Worm (Caenorhabditis elegans): ENCODE data around the gene mrpl-44.
A peak's percentile ranks its signal among the peaks of the same experiment; 100 is the strongest.

The mrpl-44 gene

DNA sequence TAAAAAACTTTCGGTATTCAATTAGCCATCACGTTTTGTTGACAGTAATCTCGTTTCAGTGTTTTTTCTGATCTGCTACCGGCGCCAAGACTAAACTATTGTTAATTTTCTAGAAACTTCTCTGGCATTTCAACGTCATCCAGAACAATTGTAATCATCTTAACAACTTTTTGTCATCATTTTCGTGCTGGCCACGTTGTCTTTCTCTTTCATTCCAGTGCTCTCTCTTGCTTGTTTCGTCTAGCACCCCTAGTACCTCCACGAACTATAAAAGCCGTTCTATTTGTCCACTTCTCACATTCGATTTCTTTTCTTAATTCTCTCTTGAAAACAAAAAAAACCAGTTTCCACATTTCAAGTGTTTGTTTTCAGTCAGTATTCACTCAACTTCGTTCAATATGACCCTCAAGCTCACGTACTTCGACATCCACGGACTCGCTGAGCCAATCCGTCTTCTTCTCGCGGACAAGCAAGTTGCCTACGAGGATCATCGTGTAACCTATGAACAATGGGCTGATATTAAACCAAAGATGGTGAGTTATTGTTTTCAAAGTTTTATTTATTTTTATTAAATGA is 30.1 kb downstream of the mrpl-44 start, which contains the start of gene gst-1 (continued):
- TF ChIP-seq F26F4.8 (GFP tag; conservative IDR thresholded peaks at IDR 0.05) (no peak), Y48G9A.11 (GFP tag; IDR thresholded peaks at IDR 0.05) (no peak), daf-8 (GFP tag; IDR thresholded peaks at IDR 0.05) (no peak), hmg-1.1 (GFP tag; IDR thresholded peaks at IDR 0.05) (0 out of 2 replicates have a peak, but pooled peaks have one; percentile 31), dmd-9 (GFP tag; IDR thresholded peaks at IDR 0.05) (no peak), mdt-29 (GFP tag; IDR thresholded peaks at IDR 0.05) (peak; percentile 74), hlh-30 (tag; optimal IDR thresholded peaks at IDR 0.05; ENCODE audit: insufficient read depth) (peak; percentile 7), aly-2 (tag; optimal IDR thresholded peaks at IDR 0.05) (no peak), fkh-10 (GFP tag; optimal IDR thresholded peaks at IDR 0.05) (no peak), madf-5 (GFP tag; IDR thresholded peaks at IDR 0.05) (no peak), ceh-28 (tag; optimal IDR thresholded peaks at IDR 0.05) (no peak), nhr-41 (GFP tag; IDR thresholded peaks at IDR 0.05) (no peak), pqm-1 (tag; optimal IDR thresholded peaks at IDR 0.05) (no peak), ztf-7 (tag; optimal IDR thresholded peaks at IDR 0.05) (no peak), nhr-77 (tag; optimal IDR thresholded peaks at IDR 0.05) (no peak), ceh-32 (tag; optimal IDR thresholded peaks at IDR 0.05; ENCODE audit: poor library complexity) (no peak), dmd-8 (GFP tag; IDR thresholded peaks at IDR 0.05) (0 out of 2 replicates have a peak, but pooled peaks have one; percentile 26), daf-16 (GFP tag; optimal IDR thresholded peaks at IDR 0.05) (no peak), daf-16 (tag; optimal IDR thresholded peaks at IDR 0.05) (peak; percentile 70), dve-1 (tag; optimal IDR thresholded peaks at IDR 0.05; ENCODE audit: insufficient read depth) (peak; percentile 80), unc-39 (tag; optimal IDR thresholded peaks at IDR 0.05) (no peak), set-16 (GFP tag; IDR thresholded peaks at IDR 0.05) (no peak), mxl-2 (GFP tag; conservative IDR thresholded peaks at IDR 0.05) (no peak), daf-12 (tag; optimal IDR thresholded peaks at IDR 0.05) (no peak), daf-19 (GFP tag; conservative IDR thresholded peaks at IDR 0.05) (no peak), mxl-3 (GFP tag; optimal IDR thresholded peaks at IDR 0.05) (peak; percentile 62), sdz-12 (GFP tag; optimal IDR thresholded peaks at IDR 0.05) (no peak), Y75B8A.6 (GFP tag; IDR thresholded peaks at IDR 0.05) (no peak), zip-2 (tag; optimal IDR thresholded peaks at IDR 0.05) (no peak), nhr-102 (tag; optimal IDR thresholded peaks at IDR 0.05) (no peak), spr-3 (GFP tag; optimal IDR thresholded peaks at IDR 0.05) (no peak), aha-1 (tag) (peak; percentile 59), tag-97 (GFP tag; IDR thresholded peaks at IDR 0.05) (no peak), tra-1 (GFP tag; IDR thresholded peaks at IDR 0.05) (0 out of 2 replicates have a peak, but pooled peaks have one; percentile 8), Y5F2A.4 (GFP tag; optimal IDR thresholded peaks at IDR 0.05) (no peak), mep-1 (tag; optimal IDR thresholded peaks at IDR 0.05) (no peak), R02D3.7 (tag; optimal IDR thresholded peaks at IDR 0.05) (no peak), nhr-10 (tag; optimal IDR thresholded peaks at IDR 0.05) (no peak), dmd-6 (GFP tag; IDR thresholded peaks at IDR 0.05) (peak; percentile 54), hlh-11 (tag; optimal IDR thresholded peaks at IDR 0.05) (peak; percentile 54), ceh-62 (tag; optimal IDR thresholded peaks at IDR 0.05) (no peak), snpc-4 (tag; optimal IDR thresholded peaks at IDR 0.05) (no peak), lin-38 (GFP tag; IDR thresholded peaks at IDR 0.05) (peak; percentile 46; the same call in 1 of the 2 replicates), zfp-3 (GFP tag; conservative IDR thresholded peaks at IDR 0.05) (no peak), nhr-76 (tag; optimal IDR thresholded peaks at IDR 0.05) (no peak), ama-1 (optimal IDR thresholded peaks at IDR 0.05) (peak; percentile 40), saeg-2 (GFP tag; IDR thresholded peaks at IDR 0.05) (no peak), fos-1 (tag; optimal IDR thresholded peaks at IDR 0.05) (no peak), mes-2 (tag; optimal IDR thresholded peaks at IDR 0.05; ENCODE audit: poor library complexity, severe bottlenecking) (peak; percentile 36), gei-8 (GFP tag; optimal IDR thresholded peaks at IDR 0.05) (no peak)
